Fruit fly (Drosophila melanogaster) whole organism, adult: ENCODE data around the gene unk.

Experiments
- CG11617 ChIP-seq: fragments of 200-800 bp; sonication (Bioruptor generic); optimal IDR thresholded peaks from 2 replicates; lab custom pipeline; 2017; ENCODE audit warnings: mild to moderate bottlenecking, missing biosample characterization, missing genetic modification reagents, missing genetic modification characterization
- CG12768 ChIP-seq: fragments of 200-800 bp; sonication (Bioruptor generic); optimal IDR thresholded peaks from 2 replicates; lab custom pipeline; 2017; ENCODE audit warnings: missing biosample characterization, missing genetic modification characterization, mild to moderate bottlenecking, moderate library complexity, missing genetic modification reagents
- CG14711 ChIP-seq: fragments of 200-800 bp; sonication (Bioruptor generic); optimal IDR thresholded peaks from 2 replicates; lab custom pipeline; 2018; ENCODE audit warnings: missing biosample characterization, mild to moderate bottlenecking, missing genetic modification characterization, moderate library complexity
- CG1620 ChIP-seq: fragments of 200-800 bp; sonication (Bioruptor generic); optimal IDR thresholded peaks from 2 replicates; lab custom pipeline; 2016; ENCODE audit warnings: missing biosample characterization, missing genetic modification characterization
- CG33017 ChIP-seq: fragments of 200-800 bp; sonication (Bioruptor generic); optimal IDR thresholded peaks from 2 replicates; lab custom pipeline; 2018; ENCODE audit warnings: missing biosample characterization, mild to moderate bottlenecking, missing genetic modification characterization, moderate library complexity
- CG5204 ChIP-seq: fragments of 200-800 bp; sonication (Bioruptor generic); optimal IDR thresholded peaks from 2 replicates; lab custom pipeline; 2016; ENCODE audit warnings: missing biosample characterization, missing genetic modification characterization
- CG7045 ChIP-seq: fragments of 200-800 bp; sonication (Bioruptor generic); optimal IDR thresholded peaks from 2 replicates; lab custom pipeline; 2017; ENCODE audit warnings: missing biosample characterization, mild to moderate bottlenecking, missing genetic modification characterization
- CG7101 ChIP-seq: fragments of 200-800 bp; sonication (Bioruptor generic); optimal IDR thresholded peaks from 2 replicates; lab custom pipeline; 2018; ENCODE audit warnings: missing biosample characterization, mild to moderate bottlenecking, missing genetic modification characterization, moderate library complexity
- Clk ChIP-seq: fragments of 200-800 bp; sonication (Bioruptor generic); optimal IDR thresholded peaks from 2 replicates; lab custom pipeline; 2017; ENCODE audit warnings: missing biosample characterization, missing genetic modification characterization
- Crg-1 ChIP-seq: fragments of 200-800 bp; sonication (Bioruptor generic); optimal IDR thresholded peaks from 2 replicates; lab custom pipeline; 2016; ENCODE audit warnings: missing biosample characterization, missing genetic modification characterization
- Hr96 ChIP-seq: fragments of 200-800 bp; sonication (Bioruptor generic); optimal IDR thresholded peaks from 2 replicates; lab custom pipeline; 2016; ENCODE audit warnings: missing biosample characterization, missing genetic modification characterization
- Mnt ChIP-seq: fragments of 200-800 bp; sonication (Bioruptor generic); optimal IDR thresholded peaks from 2 replicates; lab custom pipeline; 2016; ENCODE audit warnings: missing biosample characterization, mild to moderate bottlenecking, missing genetic modification characterization
- bab1 ChIP-seq: fragments of 200-800 bp; sonication (Bioruptor generic); optimal IDR thresholded peaks from 3 replicates; lab custom pipeline; 2019; ENCODE audit warnings: missing biosample characterization, mild to moderate bottlenecking, missing genetic modification characterization, moderate library complexity
- cic ChIP-seq: fragments of 200-800 bp; sonication (Bioruptor generic); optimal IDR thresholded peaks from 2 replicates; lab custom pipeline; 2017; ENCODE audit warnings: missing biosample characterization, mild to moderate bottlenecking, missing genetic modification characterization, moderate library complexity
- cnc ChIP-seq, 2 experiments: fragments of >200 bp; optimal IDR thresholded peaks; 2 replicates each; lab custom pipeline; 2017
- kay ChIP-seq: fragments of 200-800 bp; sonication (Bioruptor generic); peaks from one replicate; lab custom pipeline; 2016; ENCODE audit warnings: missing biosample characterization, missing genetic modification characterization, borderline replicate concordance
- ovo ChIP-seq: fragments of 200-800 bp; sonication (Bioruptor generic); optimal IDR thresholded peaks from 2 replicates; lab custom pipeline; 2016; ENCODE audit warnings: missing biosample characterization, missing genetic modification characterization
- pad ChIP-seq: fragments of 200-800 bp; sonication (Bioruptor generic); optimal IDR thresholded peaks from 3 replicates; lab custom pipeline; 2017; ENCODE audit warnings: missing biosample characterization, missing genetic modification characterization, mild to moderate bottlenecking, moderate library complexity, missing genetic modification reagents
- tj ChIP-seq: fragments of 200-800 bp; sonication (Bioruptor generic); optimal IDR thresholded peaks from 3 replicates; lab custom pipeline; 2017; ENCODE audit warnings: missing biosample characterization, mild to moderate bottlenecking, missing genetic modification characterization, moderate library complexity
- toe ChIP-seq: fragments of 200-800 bp; sonication (Bioruptor generic); optimal IDR thresholded peaks from 2 replicates; lab custom pipeline; 2016; ENCODE audit warnings: missing biosample characterization, missing genetic modification characterization

The unk gene

DNA sequence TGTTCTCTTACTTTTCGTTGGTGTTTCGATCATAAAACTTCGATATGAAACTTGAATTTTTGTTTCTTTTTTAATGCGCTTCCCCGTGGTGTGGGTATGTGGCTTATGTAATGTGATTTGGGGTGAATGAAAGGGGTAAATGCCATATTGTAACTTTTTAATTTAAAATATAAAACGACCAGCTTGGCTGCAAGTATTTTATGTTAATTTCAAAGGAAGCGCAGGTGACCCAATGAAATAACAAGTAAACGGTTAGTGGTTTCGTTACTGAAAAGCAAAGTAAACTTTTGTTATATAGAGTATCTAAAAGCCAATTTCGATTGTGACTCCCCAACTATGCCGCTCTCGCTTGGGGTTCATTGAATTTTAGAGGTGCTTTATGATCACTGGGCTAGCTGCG, 13.0 kb downstream of the unk start:
- TF ChIP-seq cic (GFP tag; lab: Kevin White, UChicago) (no peak), CG7101 (tag; lab: Kevin White, UChicago) (no peak), Clk (GFP tag; lab: Kevin White, UChicago) (no peak), Hr96 (GFP tag; lab: Kevin White, UChicago) (no peak), kay (no peak), cnc (optimal IDR thresholded peaks at IDR 0.05; lab: Kevin White, UChicago) (no peak), toe (no peak), Crg-1 (GFP tag; lab: Kevin White, UChicago) (no peak), pad (GFP tag; lab: Kevin White, UChicago) (no peak), Mnt (GFP tag; lab: Kevin White, UChicago) (no peak), CG1620 (GFP tag; lab: Kevin White, UChicago) (no peak)

- no peak for TF ChIP-seq pad (GFP tag; lab: Kevin White, UChicago)
- TF ChIP-seq cic (GFP tag; lab: Kevin White, UChicago) = no peak
- TF ChIP-seq toe = no peak
These were observed 14.2 kb downstream of the unk start for dm6 chr3R:23143440-23143839.

DNA sequence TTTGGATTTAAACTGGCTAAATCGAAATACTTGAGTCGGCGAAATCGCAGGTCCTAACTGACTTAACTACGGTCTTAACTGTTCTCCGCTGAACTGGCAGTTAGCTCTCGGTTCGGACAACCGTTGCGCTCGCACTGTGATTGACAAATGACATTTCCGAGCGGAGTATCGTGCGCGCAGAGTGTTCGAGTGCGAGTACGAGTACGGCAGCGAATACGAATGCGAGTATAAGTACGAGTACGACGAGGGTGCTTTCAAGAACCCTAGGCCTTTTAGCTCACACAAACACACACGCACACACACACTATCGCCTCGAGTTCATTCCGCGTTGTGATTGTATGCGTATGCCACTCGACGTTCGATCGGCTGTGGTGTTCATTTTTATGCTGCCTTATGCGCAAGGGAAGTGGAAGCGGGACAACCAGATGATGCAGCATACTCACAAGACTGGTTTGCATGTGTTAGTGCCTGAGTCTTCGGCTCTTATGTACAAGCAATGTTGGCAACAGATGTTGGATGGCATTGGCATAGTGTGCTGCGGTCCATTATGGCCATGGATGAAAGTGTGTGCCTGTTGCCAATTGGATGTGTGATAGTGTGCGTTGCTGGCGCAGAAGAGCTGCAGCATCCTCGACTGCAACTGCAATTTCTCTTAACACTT, 15.9 kb downstream of the unk start, which contains the start of gene hh:
hh (minus strand) TSS at position 229 of the 661 bp plus-strand sequence.
- TF ChIP-seq ovo (GFP tag; lab: Kevin White, UChicago) = no peak
- no peak for TF ChIP-seq Crg-1 (GFP tag; lab: Kevin White, UChicago)
- TF ChIP-seq CG5204 (GFP tag; lab: Kevin White, UChicago) = no peak
- no peak for TF ChIP-seq Mnt (GFP tag; lab: Kevin White, UChicago)
- TF ChIP-seq CG11617 (GFP tag; lab: Kevin White, UChicago) = no peak
- no peak for TF ChIP-seq CG12768 (GFP tag; lab: Kevin White, UChicago)
- TF ChIP-seq bab1 (GFP tag; lab: Kevin White, UChicago) = no peak
- no peak for TF ChIP-seq Hr96 (GFP tag; lab: Kevin White, UChicago)

- TF ChIP-seq CG7101 (tag; lab: Kevin White, UChicago) (no peak), bab1 (GFP tag; lab: Kevin White, UChicago) (no peak), CG14711 (no peak), CG1620 (GFP tag; lab: Kevin White, UChicago) (no peak), CG33017 (tag; lab: Kevin White, UChicago) (no peak), cic (GFP tag; lab: Kevin White, UChicago) (no peak), CG5204 (GFP tag; lab: Kevin White, UChicago) (no peak), cnc (optimal IDR thresholded peaks at IDR 0.05; lab: Kevin White, UChicago) (no peak), Crg-1 (GFP tag; lab: Kevin White, UChicago) (no peak), tj (no peak)
These were observed 16.5 kb downstream of the unk start for dm6 chr3R:23141113-23141512.

DNA sequence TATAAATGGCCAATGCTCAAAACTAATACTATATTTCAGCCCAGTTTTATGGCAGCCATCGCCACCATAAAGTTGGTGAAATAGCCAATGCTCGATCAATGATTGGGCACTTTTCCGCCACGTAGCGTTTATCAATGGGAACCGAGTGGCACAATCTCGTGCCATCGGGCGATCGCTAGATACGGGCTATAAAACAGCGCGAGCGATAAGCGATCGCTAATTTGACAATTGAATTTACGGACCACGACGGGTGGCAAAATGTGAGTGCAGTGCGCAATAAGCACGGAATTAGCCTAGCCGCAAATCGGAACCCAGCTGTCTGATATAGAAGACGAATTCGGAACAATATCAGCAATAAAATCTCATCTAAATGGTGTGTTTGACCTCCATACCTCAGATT, 17.4 kb downstream of the unk start:
- TF ChIP-seq bab1 (GFP tag; lab: Kevin White, UChicago) (no peak), cnc (optimal IDR thresholded peaks at IDR 0.05; lab: Kevin White, UChicago) (peak; percentile 11 to 52)

DNA sequence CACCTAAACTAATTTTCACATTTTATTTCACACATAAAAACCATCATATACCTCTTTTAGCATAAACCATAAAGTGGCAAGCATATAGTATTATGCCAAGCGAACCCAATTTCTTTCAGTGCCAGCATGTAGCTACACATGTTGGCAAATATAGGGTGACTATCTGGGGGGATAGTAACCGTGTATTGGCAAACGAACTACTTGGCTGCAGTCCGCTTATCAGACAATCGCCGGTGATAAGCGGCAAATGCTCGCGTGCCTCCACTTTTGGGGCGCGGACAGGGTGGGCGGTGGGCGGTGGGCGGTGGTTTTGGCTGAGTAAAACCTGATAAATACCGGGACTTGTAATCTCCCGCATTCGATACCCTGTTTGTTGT, 18.0 kb downstream of the unk start:
- peak; percentile 15 for TF ChIP-seq Clk (GFP tag; lab: Kevin White, UChicago)
- no peak for TF ChIP-seq cic (GFP tag; lab: Kevin White, UChicago)
- peak; percentile 37 for TF ChIP-seq CG7045 (GFP tag; lab: Kevin White, UChicago)
- peak; percentile 5 for TF ChIP-seq pad (GFP tag; lab: Kevin White, UChicago)
- TF ChIP-seq Crg-1 (GFP tag; lab: Kevin White, UChicago) = no peak
- peak; percentile 53 for TF ChIP-seq CG11617 (GFP tag; lab: Kevin White, UChicago)
- TF ChIP-seq Mnt (GFP tag; lab: Kevin White, UChicago) = peak; percentile 28
- TF ChIP-seq CG5204 (GFP tag; lab: Kevin White, UChicago) = no peak
- TF ChIP-seq bab1 (GFP tag; lab: Kevin White, UChicago) = no peak
- peak; percentile 41 for TF ChIP-seq CG12768 (GFP tag; lab: Kevin White, UChicago)
- TF ChIP-seq CG14711 = no peak
- TF ChIP-seq toe = peak; percentile 14
- TF ChIP-seq cnc (optimal IDR thresholded peaks at IDR 0.05; lab: Kevin White, UChicago) = no peak
- peak; percentile 1 for TF ChIP-seq Hr96 (GFP tag; lab: Kevin White, UChicago)
- no peak for TF ChIP-seq CG33017 (tag; lab: Kevin White, UChicago)
- TF ChIP-seq kay = no peak
- TF ChIP-seq CG7101 (tag; lab: Kevin White, UChicago) = peak; percentile 11
- no peak for TF ChIP-seq ovo (GFP tag; lab: Kevin White, UChicago)

DNA sequence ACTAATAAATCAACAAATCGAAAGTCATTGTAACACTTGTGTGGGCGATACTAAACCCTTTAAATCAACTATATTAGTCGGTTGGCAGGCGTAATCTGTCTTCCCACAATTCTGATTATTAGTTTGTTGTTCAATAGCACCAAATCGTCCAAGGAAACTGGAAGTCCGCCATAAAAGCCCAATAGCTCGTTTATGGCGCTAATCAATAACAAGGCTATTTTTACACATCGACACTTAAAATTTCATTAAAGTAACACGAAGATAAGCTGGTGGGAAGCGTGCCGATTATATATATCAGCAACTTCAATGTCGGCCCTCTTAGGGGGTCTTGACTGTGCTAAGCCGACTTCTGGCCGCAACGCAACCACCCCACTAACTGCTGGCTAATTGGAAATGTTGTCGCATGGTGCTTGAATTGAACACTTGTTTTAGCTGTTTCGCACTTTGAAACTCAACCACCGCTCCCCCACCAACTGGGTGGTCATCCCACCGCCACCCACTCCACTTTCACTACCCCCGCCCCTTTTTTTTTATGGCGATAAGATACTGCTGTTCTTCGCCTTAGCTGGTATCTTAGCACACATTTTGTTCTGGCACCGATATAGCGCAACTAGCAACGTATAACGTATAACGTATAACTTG, 18.5 kb downstream of the unk start:
- TF ChIP-seq cic (GFP tag; lab: Kevin White, UChicago) = peak; percentile 71
- no peak for TF ChIP-seq CG11617 (GFP tag; lab: Kevin White, UChicago)
- TF ChIP-seq CG12768 (GFP tag; lab: Kevin White, UChicago) = peak; percentile 69
- no peak for TF ChIP-seq pad (GFP tag; lab: Kevin White, UChicago)
- TF ChIP-seq ovo (GFP tag; lab: Kevin White, UChicago) = no peak
- TF ChIP-seq Clk (GFP tag; lab: Kevin White, UChicago) = no peak
